Fruit fly (Drosophila melanogaster) whole organism, adult: ENCODE results near the gene pont.

Experiments
- CG12768 ChIP-seq: fragments of 200-800 bp; sonication (Bioruptor generic); optimal IDR thresholded peaks from 2 replicates; lab custom pipeline; 2017; ENCODE audit warnings: missing biosample characterization, missing genetic modification characterization, mild to moderate bottlenecking, moderate library complexity, missing genetic modification reagents
- CG1620 ChIP-seq: fragments of 200-800 bp; sonication (Bioruptor generic); optimal IDR thresholded peaks from 2 replicates; lab custom pipeline; 2016; ENCODE audit warnings: missing biosample characterization, missing genetic modification characterization
- CG33017 ChIP-seq: fragments of 200-800 bp; sonication (Bioruptor generic); optimal IDR thresholded peaks from 2 replicates; lab custom pipeline; 2018; ENCODE audit warnings: missing biosample characterization, mild to moderate bottlenecking, missing genetic modification characterization, moderate library complexity
- CG5204 ChIP-seq: fragments of 200-800 bp; sonication (Bioruptor generic); optimal IDR thresholded peaks from 2 replicates; lab custom pipeline; 2016; ENCODE audit warnings: missing biosample characterization, missing genetic modification characterization
- CG7101 ChIP-seq: fragments of 200-800 bp; sonication (Bioruptor generic); optimal IDR thresholded peaks from 2 replicates; lab custom pipeline; 2018; ENCODE audit warnings: missing biosample characterization, mild to moderate bottlenecking, missing genetic modification characterization, moderate library complexity
- Hr96 ChIP-seq: fragments of 200-800 bp; sonication (Bioruptor generic); optimal IDR thresholded peaks from 2 replicates; lab custom pipeline; 2016; ENCODE audit warnings: missing biosample characterization, missing genetic modification characterization
- bab1 ChIP-seq: fragments of 200-800 bp; sonication (Bioruptor generic); optimal IDR thresholded peaks from 3 replicates; lab custom pipeline; 2019; ENCODE audit warnings: missing biosample characterization, mild to moderate bottlenecking, missing genetic modification characterization, moderate library complexity
- ovo ChIP-seq: fragments of 200-800 bp; sonication (Bioruptor generic); optimal IDR thresholded peaks from 2 replicates; lab custom pipeline; 2016; ENCODE audit warnings: missing biosample characterization, missing genetic modification characterization
- pad ChIP-seq: fragments of 200-800 bp; sonication (Bioruptor generic); optimal IDR thresholded peaks from 3 replicates; lab custom pipeline; 2017; ENCODE audit warnings: missing biosample characterization, missing genetic modification characterization, mild to moderate bottlenecking, moderate library complexity, missing genetic modification reagents
- tj ChIP-seq: fragments of 200-800 bp; sonication (Bioruptor generic); optimal IDR thresholded peaks from 3 replicates; lab custom pipeline; 2017; ENCODE audit warnings: missing biosample characterization, mild to moderate bottlenecking, missing genetic modification characterization, moderate library complexity
- toe ChIP-seq: fragments of 200-800 bp; sonication (Bioruptor generic); optimal IDR thresholded peaks from 2 replicates; lab custom pipeline; 2016; ENCODE audit warnings: missing biosample characterization, missing genetic modification characterization

- TF ChIP-seq pad (GFP tag; lab: Kevin White, UChicago) (peak; percentile 79), CG7101 (peak; percentile 97), bab1 (GFP tag; lab: Kevin White, UChicago) (peak; percentile 92), tj (peak; percentile 59), ovo (GFP tag; lab: Kevin White, UChicago) (peak; percentile 38), CG5204 (peak; percentile 63), CG33017 (tag; lab: Kevin White, UChicago) (peak; percentile 96), toe (peak; percentile 26), Hr96 (peak; percentile 2), CG1620 (GFP tag; lab: Kevin White, UChicago) (no peak), CG12768 (GFP tag; lab: Kevin White, UChicago) (peak; percentile 85)
These were observed at the start of gene pont, which contains the start of gene Sirt6 for dm6 chr3R:10261800-10262199.
